Worm (Caenorhabditis elegans): ENCODE results near the gene W09D6.1.

- TF ChIP-seq ref-1 (GFP tag; conservative IDR thresholded peaks at IDR 0.05) (no peak), med-1 (GFP tag; optimal IDR thresholded peaks at IDR 0.05; ENCODE audit: insufficient read depth) (no peak), flt-1 (GFP tag; IDR thresholded peaks at IDR 0.05) (no peak), tab-1 (GFP tag; IDR thresholded peaks at IDR 0.05) (no peak)
These were observed at the start of gene W09D6.1 for ce11 chrIII:11068553-11068952.
